Fruit fly (Drosophila melanogaster): Measurements from ENCODE around the gene CG8036.

CG8036 gene

DNA sequence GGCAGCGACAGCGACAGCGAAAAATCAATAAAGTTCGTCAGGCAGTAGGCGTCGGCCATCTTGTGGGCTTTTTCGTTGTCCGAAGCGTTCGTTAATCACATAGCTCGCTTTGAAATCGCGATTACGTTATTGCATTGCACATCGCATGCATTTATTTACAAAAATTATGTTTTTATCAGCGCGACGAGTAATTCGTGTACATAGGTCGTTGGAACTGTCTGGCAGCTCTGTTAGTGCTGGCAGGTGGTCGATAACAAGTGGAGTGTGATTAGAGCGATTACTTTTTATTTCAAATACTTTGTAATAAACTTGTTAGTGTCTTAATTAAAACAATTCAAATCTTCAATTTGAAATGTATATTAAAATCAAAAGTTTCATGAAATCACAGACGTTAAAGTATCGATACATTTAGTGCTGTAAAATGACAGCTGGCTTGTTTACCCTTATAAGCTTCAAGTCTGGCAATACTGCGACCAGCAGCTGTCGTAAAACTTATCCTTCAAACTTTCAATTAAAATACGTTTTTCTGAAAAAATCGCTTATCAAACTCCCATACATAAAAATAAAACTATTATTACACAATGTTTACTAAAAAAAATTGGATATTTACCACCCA is 3.9 kb upstream of the CG8036 start, which contains the start of gene CG8032:
Gene CG8032 (plus strand): TSS at position 448 of the 616 bp plus-strand sequence.
- peak; percentile 52 for TF ChIP-seq noc (tag; optimal IDR thresholded peaks at IDR 0.05)

- no peak for TF ChIP-seq noc (tag; optimal IDR thresholded peaks at IDR 0.05)
Measured at dm6 chr3R:8664699-8665340, 2.8 kb upstream of the CG8036 start.

dm6 chr3R:8668024-8668856 is 572 bp downstream of the CG8036 start:
- TF ChIP-seq noc (tag; optimal IDR thresholded peaks at IDR 0.05): peak; percentile 15

DNA sequence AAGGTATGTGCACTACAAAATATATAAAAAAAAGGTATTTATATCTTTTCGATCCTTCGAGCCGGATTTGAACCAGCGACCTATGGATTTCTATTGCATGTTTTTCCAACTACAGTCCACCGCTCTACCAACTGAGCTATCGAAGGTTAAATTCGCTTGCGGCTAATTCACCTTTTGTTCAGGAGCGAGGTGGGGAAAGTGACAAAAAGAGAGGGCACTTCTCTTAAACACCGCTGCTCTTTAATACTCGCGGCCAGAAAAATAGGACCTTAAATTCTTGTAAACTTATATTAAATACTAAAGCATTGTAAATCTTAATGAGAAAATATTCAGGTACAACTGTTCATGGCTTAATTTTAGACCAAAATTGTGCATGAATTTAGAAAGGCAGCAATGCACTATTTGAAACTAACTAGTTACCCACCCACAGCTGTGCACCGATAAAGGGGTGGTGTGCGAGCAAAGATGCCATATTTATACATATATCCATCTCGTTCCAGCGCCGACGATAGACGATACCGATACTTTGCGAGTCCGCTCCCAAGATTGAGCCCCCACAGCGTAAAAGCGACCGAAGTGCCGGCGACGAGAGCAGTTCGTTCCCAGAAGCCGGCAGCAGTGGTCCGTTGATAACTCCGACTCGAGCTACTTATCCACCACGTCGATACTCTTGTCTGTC is 1.5 kb downstream of the CG8036 start:
- TF ChIP-seq noc (tag; optimal IDR thresholded peaks at IDR 0.05): peak; percentile 98

DNA sequence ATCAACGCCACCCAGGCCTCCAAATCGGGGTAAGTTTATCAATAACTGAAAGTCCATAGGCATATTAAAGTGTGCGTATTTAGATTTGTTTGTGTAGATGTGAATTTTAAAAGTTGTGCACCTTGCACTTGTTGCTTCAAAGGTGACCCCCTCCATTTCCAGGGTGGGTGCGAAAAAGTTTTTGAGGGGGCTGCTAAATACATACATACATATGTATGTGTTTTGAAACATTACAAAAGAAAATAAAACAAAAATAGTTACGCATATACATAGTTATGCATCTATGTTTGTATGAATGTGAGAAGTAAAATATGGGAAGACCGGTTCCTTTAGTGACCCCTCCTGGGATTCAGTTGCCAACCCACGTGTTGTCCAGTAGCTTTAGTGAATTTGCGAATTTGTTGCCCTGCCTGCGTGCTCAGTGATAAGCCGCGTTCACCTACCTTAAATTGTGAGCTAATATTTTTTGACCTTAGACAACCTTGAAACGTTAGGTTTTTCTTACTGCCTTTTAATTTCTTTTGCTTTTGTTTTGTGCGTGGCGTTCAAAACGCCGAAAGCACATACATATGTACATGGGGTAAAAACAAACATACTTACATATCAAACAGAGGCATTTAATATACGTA is 2.3 kb downstream of the CG8036 start:
- TF ChIP-seq noc (tag; optimal IDR thresholded peaks at IDR 0.05): no peak

DNA sequence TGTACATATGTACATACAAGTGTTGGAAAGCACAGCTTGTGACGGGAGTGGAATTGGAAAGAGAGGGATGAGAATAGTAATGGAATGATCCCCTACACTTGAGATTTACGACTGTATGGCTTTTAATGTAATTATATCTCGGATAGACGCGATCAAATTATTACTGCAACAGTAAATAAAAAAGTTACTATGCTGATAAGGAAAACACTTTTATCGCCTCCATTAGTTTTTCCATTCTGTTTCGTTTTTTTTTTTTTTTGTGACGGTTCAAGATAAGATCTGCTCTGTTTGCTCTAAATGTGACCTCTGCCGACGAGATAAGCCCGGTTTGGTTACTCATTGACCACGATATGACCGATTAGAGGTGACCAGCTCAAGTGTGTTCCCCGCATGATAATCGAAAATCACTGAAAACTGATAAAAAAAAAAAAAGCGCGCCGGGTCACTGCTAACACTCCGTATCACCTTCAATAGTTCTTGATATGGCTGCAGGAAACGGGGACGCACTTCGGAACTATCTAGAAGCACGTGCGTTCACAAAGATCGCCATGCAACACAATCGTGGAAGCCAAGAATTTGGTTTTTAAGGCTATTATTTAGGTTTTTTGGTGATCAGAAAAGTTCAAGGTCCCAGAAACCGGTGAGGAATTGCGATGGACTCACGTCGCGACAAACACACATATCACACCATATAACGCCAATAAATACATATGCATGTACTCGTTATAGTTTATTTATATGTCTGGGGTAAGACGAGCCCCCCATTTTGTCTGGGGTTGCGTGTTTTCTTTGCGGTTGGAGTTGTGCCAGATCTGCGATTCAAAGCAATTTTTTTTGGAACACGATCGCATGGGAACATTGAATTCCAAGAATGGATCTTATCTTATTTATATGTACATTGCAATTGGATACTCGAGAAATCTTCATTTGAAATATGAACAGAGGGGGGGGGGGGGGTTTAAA is 3.1 kb downstream of the CG8036 start, which contains the start of gene p:
Gene p (minus strand): TSS at position 156 of the 963 bp plus-strand sequence.
- TF ChIP-seq noc (tag; optimal IDR thresholded peaks at IDR 0.05): peak; percentile 56

- peak; percentile 55 for TF ChIP-seq noc (tag; optimal IDR thresholded peaks at IDR 0.05)
Measured at dm6 chr3R:8673803-8674234, 6.2 kb downstream of the CG8036 start, which contains the start of gene mRpL19. mRpL19 (plus strand) TSS chr3R:8674109.

DNA sequence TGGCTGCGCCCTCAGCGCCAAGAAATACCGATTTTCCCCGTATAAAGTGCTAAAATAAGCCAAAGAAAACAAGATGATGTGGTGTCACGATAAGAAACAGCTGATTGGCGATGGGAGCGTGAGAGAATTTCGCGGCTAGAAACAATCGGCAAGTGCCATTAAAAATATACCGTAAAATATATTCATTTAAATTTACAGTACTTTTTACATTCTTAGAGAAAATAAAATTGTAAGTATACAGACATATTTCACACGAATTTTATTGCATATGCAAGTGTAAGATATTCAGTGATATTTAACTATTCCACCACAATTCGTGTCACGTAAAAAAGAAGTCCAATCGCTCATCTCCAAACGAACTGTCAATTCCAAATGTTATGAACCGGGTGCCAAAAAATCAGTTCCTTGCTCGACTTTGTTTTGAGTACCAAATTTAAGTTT is 8.9 kb downstream of the CG8036 start, which contains the start of the genes Unc50, CG11755 and CG8043:
Gene Unc50 (minus strand): TSS at position 54 of the 441 bp plus-strand sequence.
Gene CG11755 (plus strand): TSS at position 356 of the 441 bp plus-strand sequence.
Gene CG8043 (plus strand): TSS at position 356 of the 441 bp plus-strand sequence.
- TF ChIP-seq noc (tag; optimal IDR thresholded peaks at IDR 0.05): peak; percentile 84

dm6 chr3R:8679934-8680333 is 12.3 kb downstream of the CG8036 start, which contains the start of gene CG33325:
CG33325 (minus strand) TSS chr3R:8680034.
- no peak for TF ChIP-seq noc (tag; optimal IDR thresholded peaks at IDR 0.05)

DNA sequence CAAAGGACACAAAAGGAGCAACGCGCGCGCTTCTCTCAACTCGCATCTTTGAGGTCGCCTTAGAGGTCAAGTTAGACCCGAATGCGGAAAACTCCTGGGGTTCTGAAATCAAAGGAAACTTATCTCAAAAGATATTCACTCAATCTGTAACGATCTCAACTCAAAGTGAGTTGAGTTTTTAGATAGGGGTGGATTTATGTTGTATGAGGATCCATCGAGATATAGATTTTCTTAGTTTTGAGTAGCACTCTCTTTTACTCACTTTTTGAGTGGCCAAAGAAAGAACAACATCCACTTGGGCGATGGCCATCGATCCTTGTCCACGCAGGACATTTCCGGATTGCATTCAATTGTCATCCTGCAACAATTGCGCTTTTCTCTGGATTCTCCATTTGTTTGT is 12.9 kb downstream of the CG8036 start:
- TF ChIP-seq noc (tag; optimal IDR thresholded peaks at IDR 0.05): no peak

DNA sequence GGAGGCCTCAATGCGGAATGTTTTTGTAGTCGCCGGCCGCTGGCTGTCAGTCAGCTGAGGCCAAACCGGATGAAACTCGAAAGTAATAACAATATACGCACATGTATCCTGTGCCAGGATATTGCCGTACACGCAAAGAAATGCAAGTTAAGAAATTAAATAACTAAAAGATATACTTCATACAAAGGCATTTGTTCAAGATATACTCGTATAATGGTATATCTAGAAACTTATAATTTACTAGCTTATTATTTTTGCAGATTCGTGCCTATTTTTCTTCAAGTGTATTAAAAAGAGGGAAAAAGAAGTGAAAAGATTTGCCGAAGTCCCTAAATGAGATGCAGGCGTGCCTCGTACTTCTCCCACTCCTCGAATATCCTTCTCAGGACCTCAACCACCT is 15.6 kb downstream of the CG8036 start:
- no peak for TF ChIP-seq noc (tag; optimal IDR thresholded peaks at IDR 0.05)

DNA sequence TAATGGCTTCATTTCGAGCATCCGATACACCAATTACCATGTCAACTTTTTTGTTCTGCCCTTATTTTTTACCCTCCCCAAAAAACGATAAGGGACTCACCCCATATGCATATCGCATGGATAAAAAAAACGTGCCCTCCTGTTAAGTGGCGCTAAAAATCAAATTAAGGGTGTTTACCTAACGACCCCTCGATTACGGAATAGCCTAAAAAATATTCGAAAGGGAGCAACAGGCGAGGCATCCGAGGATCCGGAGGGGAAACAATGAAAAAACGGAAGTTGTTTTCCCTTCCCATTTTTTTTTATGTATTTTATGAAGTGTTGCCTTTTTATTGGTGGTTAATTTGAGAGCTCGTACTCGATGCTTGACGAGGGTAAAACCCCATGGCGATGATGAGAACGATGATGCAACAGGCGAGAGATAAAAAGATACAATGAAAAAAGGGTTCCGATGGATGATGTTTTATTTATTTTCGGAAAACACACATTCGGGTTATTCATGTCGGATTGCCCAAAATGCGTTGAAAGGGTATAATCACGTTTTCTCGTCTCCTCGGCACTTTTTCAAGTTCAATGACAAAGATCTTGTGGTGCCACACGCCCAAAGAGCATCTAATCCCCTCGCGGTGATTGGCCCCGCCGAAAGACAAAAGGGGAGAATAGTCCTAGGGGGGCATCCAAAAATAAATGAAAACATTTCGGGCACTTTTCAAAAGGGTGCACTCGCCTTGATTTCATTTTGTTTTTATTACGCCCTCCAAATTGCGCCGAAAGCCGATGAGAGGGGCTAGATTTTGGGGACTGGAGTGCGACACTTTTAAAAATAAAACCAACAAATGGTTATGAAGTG is 16.9 kb downstream of the CG8036 start, which contains the start of gene CG44227:
Gene CG44227 (minus strand): TSS at position 849 of the 850 bp plus-strand sequence.
- TF ChIP-seq noc (tag; optimal IDR thresholded peaks at IDR 0.05): no peak

dm6 chr3R:8686446-8686845 is 18.8 kb downstream of the CG8036 start:
- TF ChIP-seq noc (tag; optimal IDR thresholded peaks at IDR 0.05): no peak

All from whole organism, larva.